Fruit fly (Drosophila melanogaster): ENCODE data around the gene CG31140.

Gene CG31140

dm6 chr3R:24031019-24031824 is 68.2 kb downstream of the CG31140 start (continued):
- TF ChIP-seq fd59A (GFP tag; optimal IDR thresholded peaks at IDR 0.05) (no peak), Lpt (GFP tag; optimal IDR thresholded peaks at IDR 0.05) (no peak), CG4318 (GFP tag; optimal IDR thresholded peaks at IDR 0.05) (no peak), Smox (GFP tag; optimal IDR thresholded peaks at IDR 0.05) (peak; percentile 3), CG34406 (GFP tag; optimal IDR thresholded peaks at IDR 0.05) (peak; percentile 12), CG1621 (tag; optimal IDR thresholded peaks at IDR 0.05) (peak; percentile 13), CG7368 (GFP tag; optimal IDR thresholded peaks at IDR 0.05) (no peak), Hr38 (GFP tag; optimal IDR thresholded peaks at IDR 0.05) (no peak), Met (GFP tag; optimal IDR thresholded peaks at IDR 0.05) (no peak), Eip78C (GFP tag) (peak; percentile 86), CG10669 (GFP tag; optimal IDR thresholded peaks at IDR 0.05) (peak; percentile 18), Eip75B (GFP tag; optimal IDR thresholded peaks at IDR 0.05) (peak; percentile 53), CG3032 (tag; optimal IDR thresholded peaks at IDR 0.05) (peak; percentile 12), OdsH (GFP tag; optimal IDR thresholded peaks at IDR 0.05) (no peak), CG31627 (GFP tag; optimal IDR thresholded peaks at IDR 0.05) (peak; percentile 16), CG6854 (GFP tag; optimal IDR thresholded peaks at IDR 0.05) (peak; percentile 64), CG3919 (GFP tag; optimal IDR thresholded peaks at IDR 0.05) (peak; percentile 51), achi (GFP tag; optimal IDR thresholded peaks at IDR 0.05) (peak; percentile 25), vri (GFP tag; optimal IDR thresholded peaks at IDR 0.05) (peak; percentile 56), net (GFP tag; optimal IDR thresholded peaks at IDR 0.05) (peak; percentile 64), salr (GFP tag; optimal IDR thresholded peaks at IDR 0.05) (no peak), Gug (GFP tag; IDR thresholded peaks at IDR 0.05) (peak; percentile 44; the same call in 1 of the 2 replicates), Sox102F (GFP tag; optimal IDR thresholded peaks at IDR 0.05) (peak; percentile 6), Sox14 (GFP tag; optimal IDR thresholded peaks at IDR 0.05) (peak; percentile 50), esn (GFP tag; optimal IDR thresholded peaks at IDR 0.05) (peak; percentile 29), CG11762 (GFP tag; optimal IDR thresholded peaks at IDR 0.05; ENCODE audit: insufficient read depth) (peak; percentile 3), cyc (GFP tag; optimal IDR thresholded peaks at IDR 0.05) (no peak), fkh (GFP tag; optimal IDR thresholded peaks at IDR 0.05) (no peak), Ets21C (GFP tag; optimal IDR thresholded peaks at IDR 0.05) (no peak), acj6 (GFP tag; optimal IDR thresholded peaks at IDR 0.05) (peak; percentile 3), CG10631 (GFP tag; optimal IDR thresholded peaks at IDR 0.05) (no peak)

- TF ChIP-seq salr (GFP tag; optimal IDR thresholded peaks at IDR 0.05) (no peak), lz (GFP tag; optimal IDR thresholded peaks at IDR 0.05) (peak; percentile 2), fd59A (GFP tag; optimal IDR thresholded peaks at IDR 0.05) (no peak), CG1621 (tag; optimal IDR thresholded peaks at IDR 0.05) (no peak), CG11294 (GFP tag; IDR thresholded peaks at IDR 0.05) (no peak), Met (GFP tag; optimal IDR thresholded peaks at IDR 0.05) (peak; percentile 49), CG6854 (GFP tag; optimal IDR thresholded peaks at IDR 0.05) (no peak), CG9139 (GFP tag; optimal IDR thresholded peaks at IDR 0.05) (no peak), CG31627 (GFP tag; optimal IDR thresholded peaks at IDR 0.05) (peak; percentile 30), eg (GFP tag; IDR thresholded peaks at IDR 0.05) (no peak), Smox (GFP tag; optimal IDR thresholded peaks at IDR 0.05) (peak; percentile 1), Sox14 (GFP tag; optimal IDR thresholded peaks at IDR 0.05) (peak; percentile 87), CG8119 (GFP tag; IDR thresholded peaks at IDR 0.05) (no peak), topi (GFP tag; optimal IDR thresholded peaks at IDR 0.05) (no peak), CG8319 (GFP tag; optimal IDR thresholded peaks at IDR 0.05) (no peak), CG3032 (tag; optimal IDR thresholded peaks at IDR 0.05) (peak; percentile 1), CG32006 (GFP tag; optimal IDR thresholded peaks at IDR 0.05) (no peak), CG11902 (GFP tag; optimal IDR thresholded peaks at IDR 0.05) (no peak), Hr4 (GFP tag; optimal IDR thresholded peaks at IDR 0.05) (peak; percentile 9), dac (GFP tag; optimal IDR thresholded peaks at IDR 0.05) (no peak), CG11762 (GFP tag; optimal IDR thresholded peaks at IDR 0.05; ENCODE audit: insufficient read depth) (no peak), CG7368 (GFP tag; optimal IDR thresholded peaks at IDR 0.05) (no peak), Eip78C (GFP tag) (no peak), Lpt (GFP tag; optimal IDR thresholded peaks at IDR 0.05) (no peak), spab (GFP tag; optimal IDR thresholded peaks at IDR 0.05) (no peak), CG6808 (GFP tag; optimal IDR thresholded peaks at IDR 0.05) (no peak), Sox15 (GFP tag; optimal IDR thresholded peaks at IDR 0.05) (no peak), Sox102F (GFP tag; optimal IDR thresholded peaks at IDR 0.05) (no peak), Ets21C (GFP tag; optimal IDR thresholded peaks at IDR 0.05) (no peak), CG6163 (GFP tag; IDR thresholded peaks at IDR 0.05) (no peak), CG4318 (GFP tag; optimal IDR thresholded peaks at IDR 0.05) (no peak), svp (GFP tag) (no peak)
Measured at dm6 chr3R:24031825-24032523, 69.0 kb downstream of the CG31140 start, which contains the start of the genes KrT95D and Mettl3. KrT95D (minus strand) TSS chr3R:24031827. Mettl3 (plus strand) TSS chr3R:24032157.
